Worm (Caenorhabditis elegans): ENCODE data around the gene hxk-3.

hxk-3 gene

DNA sequence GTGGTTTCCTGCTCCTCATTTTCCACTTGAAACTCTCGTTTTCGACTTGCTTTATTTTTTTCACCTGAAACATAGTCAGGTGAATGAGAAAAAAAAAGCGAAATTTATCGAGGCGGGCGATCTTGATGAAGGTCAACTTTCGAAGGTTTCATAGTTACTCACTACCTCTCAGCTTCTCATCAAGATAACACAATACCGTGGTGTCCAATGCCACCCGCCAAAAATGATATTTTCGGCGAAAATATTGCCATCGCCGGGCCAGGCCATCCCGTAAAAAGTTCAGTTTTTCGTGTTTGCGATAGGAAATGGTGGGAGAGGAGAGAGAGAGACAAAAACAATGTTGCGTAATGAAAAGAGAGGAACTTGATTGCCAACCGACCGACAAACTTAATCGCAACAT lies 49.7 kb downstream of the hxk-3 start:
- TF ChIP-seq nhr-41 (GFP tag; IDR thresholded peaks at IDR 0.05), result no peak
- no peak for TF ChIP-seq set-16 (GFP tag; IDR thresholded peaks at IDR 0.05)
- TF ChIP-seq nhr-77 (tag; optimal IDR thresholded peaks at IDR 0.05), result no peak
- TF ChIP-seq ceh-28 (tag; optimal IDR thresholded peaks at IDR 0.05), result no peak
- no peak for TF ChIP-seq dmd-6 (GFP tag; IDR thresholded peaks at IDR 0.05)
- no peak for TF ChIP-seq ctbp-1 (GFP tag; IDR thresholded peaks at IDR 0.05)
- no peak for TF ChIP-seq mdt-29 (GFP tag; IDR thresholded peaks at IDR 0.05)
- no peak for TF ChIP-seq mxl-2 (GFP tag; conservative IDR thresholded peaks at IDR 0.05)

DNA sequence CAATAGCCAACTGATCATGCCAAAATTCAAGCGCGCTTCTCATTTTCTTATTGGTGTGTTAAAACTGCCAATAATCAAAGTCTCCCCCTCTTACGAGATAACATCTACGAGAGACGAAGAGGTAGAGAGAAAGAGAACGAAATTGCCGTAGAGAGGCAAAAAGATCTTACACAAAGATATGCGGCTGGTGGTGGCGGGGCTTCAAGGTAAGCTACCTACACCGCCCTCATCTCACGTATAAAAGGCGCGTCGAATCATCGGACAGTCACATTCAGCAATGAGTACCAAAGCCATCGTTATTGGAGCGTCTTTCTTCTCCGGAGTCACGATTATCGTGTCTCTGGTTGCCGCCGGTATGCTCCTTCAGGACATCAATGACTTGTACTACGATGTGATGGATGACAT lies 51.0 kb downstream of the hxk-3 start, which contains the start of gene col-107:
TSS of gene col-107 (plus strand) at position 265 of the 405 bp plus-strand sequence.
- TF ChIP-seq lin-29 (GFP tag; IDR thresholded peaks at IDR 0.05) (no peak), F26F4.8 (GFP tag; conservative IDR thresholded peaks at IDR 0.05) (0 out of 2 replicates have a peak, but pooled peaks have one; percentile 9), spr-1 (tag; optimal IDR thresholded peaks at IDR 0.05) (no peak), R02D3.7 (tag; optimal IDR thresholded peaks at IDR 0.05) (no peak), rbr-2 (tag; optimal IDR thresholded peaks at IDR 0.05) (no peak), zip-2 (tag; optimal IDR thresholded peaks at IDR 0.05) (no peak), duxl-1 (tag; optimal IDR thresholded peaks at IDR 0.05; ENCODE audit: poor library complexity) (no peak), ama-1 (optimal IDR thresholded peaks at IDR 0.05) (peak; percentile 85), aha-1 (tag) (peak; percentile 70), arid-1 (GFP tag; conservative IDR thresholded peaks at IDR 0.05) (0 out of 2 replicates have a peak, but pooled peaks have one; percentile 11), nhr-41 (GFP tag; IDR thresholded peaks at IDR 0.05) (no peak), mdt-29 (GFP tag; IDR thresholded peaks at IDR 0.05) (no peak), nhr-25 (tag; optimal IDR thresholded peaks at IDR 0.05; ENCODE audit: borderline replicate concordance, insufficient read depth) (peak; percentile 1), hlh-11 (tag; optimal IDR thresholded peaks at IDR 0.05) (no peak), mes-2 (tag; optimal IDR thresholded peaks at IDR 0.05; ENCODE audit: poor library complexity, severe bottlenecking) (peak; percentile 16), ZK546.5 (tag; optimal IDR thresholded peaks at IDR 0.05) (no peak), aly-2 (tag; optimal IDR thresholded peaks at IDR 0.05) (no peak), D1046.2 (GFP tag; IDR thresholded peaks at IDR 0.05) (no peak), nhr-111 (GFP tag; optimal IDR thresholded peaks at IDR 0.05) (no peak), Y48G9A.11 (GFP tag; IDR thresholded peaks at IDR 0.05) (no peak), skn-1 (tag; optimal IDR thresholded peaks at IDR 0.05) (no peak)

DNA sequence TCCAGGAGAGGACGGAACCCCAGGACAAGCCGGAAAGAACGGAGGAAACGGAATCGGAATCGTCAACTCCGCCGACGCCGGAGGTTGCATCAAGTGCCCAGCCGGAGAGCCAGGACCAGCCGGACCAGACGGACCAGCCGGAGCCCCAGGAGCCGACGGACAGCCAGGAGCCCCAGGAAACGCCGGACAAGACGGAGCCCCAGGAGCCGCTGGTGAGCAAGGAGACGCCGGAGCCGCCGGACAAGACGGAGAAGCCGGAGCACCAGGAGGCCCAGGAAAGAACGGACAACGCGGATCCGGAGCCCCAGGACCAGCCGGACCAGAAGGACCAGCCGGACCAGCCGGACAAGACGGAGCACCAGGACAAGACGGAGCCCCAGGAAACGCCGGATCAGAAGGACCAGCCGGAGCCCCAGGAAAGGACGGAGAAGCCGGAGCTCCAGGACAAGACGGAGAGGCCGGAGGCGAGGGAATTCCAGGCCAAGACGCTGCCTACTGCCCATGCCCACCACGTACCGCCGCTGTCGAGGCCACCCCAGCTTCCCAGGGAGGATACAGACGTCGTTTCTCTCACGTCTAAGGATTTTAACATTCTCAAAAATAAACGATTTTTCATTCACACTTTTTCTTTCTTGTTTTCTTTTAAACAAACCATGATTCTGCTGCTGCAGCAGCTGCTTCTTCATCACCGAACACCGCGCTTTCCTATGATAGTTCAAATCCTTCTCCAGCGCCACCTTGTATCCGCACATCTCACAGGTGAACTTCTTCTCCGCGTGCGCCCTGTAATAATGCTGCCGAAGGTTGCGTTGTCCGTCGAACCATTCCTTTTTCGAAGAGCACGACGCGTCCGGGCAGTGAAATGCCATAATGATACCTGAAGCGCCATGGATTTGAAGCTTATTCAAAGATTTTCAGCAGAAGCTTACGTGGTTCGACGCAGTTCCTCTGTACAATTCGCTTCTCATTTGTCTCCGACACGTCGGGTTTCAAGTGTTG lies 52.0 kb downstream of the hxk-3 start:
- TF ChIP-seq nhr-102 (tag; optimal IDR thresholded peaks at IDR 0.05) (no peak), ctbp-1 (GFP tag; IDR thresholded peaks at IDR 0.05) (no peak), lin-1 (GFP tag; IDR thresholded peaks at IDR 0.05) (no peak), tra-1 (GFP tag; IDR thresholded peaks at IDR 0.05) (0 out of 2 replicates have a peak, but pooled peaks have one; percentile 17), attf-4 (tag; optimal IDR thresholded peaks at IDR 0.05) (no peak), Y5F2A.4 (GFP tag; optimal IDR thresholded peaks at IDR 0.05) (no peak), saeg-2 (GFP tag; IDR thresholded peaks at IDR 0.05) (no peak), ZK337.2 (GFP tag; IDR thresholded peaks at IDR 0.05) (no peak), zfp-3 (GFP tag; conservative IDR thresholded peaks at IDR 0.05) (no peak), lin-13 (GFP tag; optimal IDR thresholded peaks at IDR 0.05) (no peak), dmd-6 (GFP tag; IDR thresholded peaks at IDR 0.05) (no peak), zip-11 (GFP tag; IDR thresholded peaks at IDR 0.05) (no peak), ama-1 (optimal IDR thresholded peaks at IDR 0.05) (peak; percentile 85), aha-1 (tag) (peak; percentile 84), ZK546.5 (tag; optimal IDR thresholded peaks at IDR 0.05) (no peak), cey-2 (tag; optimal IDR thresholded peaks at IDR 0.05; ENCODE audit: borderline replicate concordance, insufficient read depth) (no peak), mes-2 (tag; optimal IDR thresholded peaks at IDR 0.05; ENCODE audit: poor library complexity, severe bottlenecking) (peak; percentile 5), mdt-29 (GFP tag; IDR thresholded peaks at IDR 0.05) (no peak), php-3 (GFP tag; IDR thresholded peaks at IDR 0.05) (no peak), nhr-111 (GFP tag; optimal IDR thresholded peaks at IDR 0.05) (peak; percentile 9), vab-7 (GFP tag; IDR thresholded peaks at IDR 0.05) (no peak), tag-97 (GFP tag; IDR thresholded peaks at IDR 0.05) (no peak), F10B5.3 (tag; optimal IDR thresholded peaks at IDR 0.05) (no peak), ztf-11 (tag; optimal IDR thresholded peaks at IDR 0.05) (no peak), ceh-28 (tag; optimal IDR thresholded peaks at IDR 0.05) (no peak), daf-8 (GFP tag; IDR thresholded peaks at IDR 0.05) (no peak), nhr-48 (tag; optimal IDR thresholded peaks at IDR 0.05) (no peak)

Measured in whole organism, L4 larva.